Fruit fly (Drosophila melanogaster) whole organism, pupa: ENCODE data around the gene CG8907.
A peak's percentile ranks its signal among the peaks of the same experiment; 100 is the strongest.

ENCODE experiments used
- CG12605 ChIP-seq: fragments of 200-800 bp; sonication (Bioruptor generic); IDR thresholded peaks from 2 replicates; pipeline ENCODE4 v1.3.6; 2022; ENCODE audit warnings: missing biosample characterization, missing genetic modification characterization
- CG13204 ChIP-seq: fragments of 200-800 bp; sonication (Bioruptor generic); optimal IDR thresholded peaks from 2 replicates; lab custom pipeline; 2018; ENCODE audit warnings: missing biosample characterization, mild to moderate bottlenecking, missing genetic modification characterization, moderate library complexity
- CG34367 ChIP-seq: fragments of 200-800 bp; sonication (Bioruptor generic); optimal IDR thresholded peaks from 2 replicates; lab custom pipeline; 2018; ENCODE audit warnings: missing biosample characterization, mild to moderate bottlenecking, missing genetic modification characterization
- CG8159 ChIP-seq: fragments of 200-800 bp; sonication (Bioruptor generic); optimal IDR thresholded peaks from 3 replicates; lab custom pipeline; 2018; ENCODE audit warnings: missing biosample characterization, mild to moderate bottlenecking, missing genetic modification characterization, moderate library complexity
- EcR ChIP-seq: fragments of 200-800 bp; sonication (Bioruptor generic); optimal IDR thresholded peaks from 3 replicates; lab custom pipeline; 2019; ENCODE audit warnings: missing biosample characterization, missing genetic modification characterization, mild to moderate bottlenecking, moderate library complexity, missing genetic modification reagents
- Snoo ChIP-seq: fragments of 200-800 bp; sonication (Bioruptor generic); optimal IDR thresholded peaks from 3 replicates; lab custom pipeline; 2017; ENCODE audit warnings: missing biosample characterization, mild to moderate bottlenecking, missing genetic modification characterization, inconsistent platforms
- fd96Ca ChIP-seq: fragments of 200-800 bp; sonication (Bioruptor generic); IDR thresholded peaks from 3 replicates; pipeline ENCODE4 v1.3.6; 2022; ENCODE audit warnings: missing biosample characterization, missing genetic modification characterization

Gene CG8907

dm6 chr3R:17061736-17062371, 53.8 kb downstream of the CG8907 start:
- TF ChIP-seq Snoo (peak; percentile 51), CG34367 (no peak), EcR (GFP tag; lab: Kevin White, UChicago) (peak; percentile 78), CG8159 (no peak), CG12605 (no peak), CG13204 (GFP tag; lab: Kevin White, UChicago) (peak; percentile 92), fd96Ca (GFP tag; lab: Robert Waterston, UW) (0 out of 3 replicates have a peak, but pooled peaks have one; percentile 24)
